Fruit fly (Drosophila melanogaster): ENCODE results near the gene ome.
A peak's percentile ranks its signal among the peaks of the same experiment; 100 is the strongest.

The ome gene

DNA sequence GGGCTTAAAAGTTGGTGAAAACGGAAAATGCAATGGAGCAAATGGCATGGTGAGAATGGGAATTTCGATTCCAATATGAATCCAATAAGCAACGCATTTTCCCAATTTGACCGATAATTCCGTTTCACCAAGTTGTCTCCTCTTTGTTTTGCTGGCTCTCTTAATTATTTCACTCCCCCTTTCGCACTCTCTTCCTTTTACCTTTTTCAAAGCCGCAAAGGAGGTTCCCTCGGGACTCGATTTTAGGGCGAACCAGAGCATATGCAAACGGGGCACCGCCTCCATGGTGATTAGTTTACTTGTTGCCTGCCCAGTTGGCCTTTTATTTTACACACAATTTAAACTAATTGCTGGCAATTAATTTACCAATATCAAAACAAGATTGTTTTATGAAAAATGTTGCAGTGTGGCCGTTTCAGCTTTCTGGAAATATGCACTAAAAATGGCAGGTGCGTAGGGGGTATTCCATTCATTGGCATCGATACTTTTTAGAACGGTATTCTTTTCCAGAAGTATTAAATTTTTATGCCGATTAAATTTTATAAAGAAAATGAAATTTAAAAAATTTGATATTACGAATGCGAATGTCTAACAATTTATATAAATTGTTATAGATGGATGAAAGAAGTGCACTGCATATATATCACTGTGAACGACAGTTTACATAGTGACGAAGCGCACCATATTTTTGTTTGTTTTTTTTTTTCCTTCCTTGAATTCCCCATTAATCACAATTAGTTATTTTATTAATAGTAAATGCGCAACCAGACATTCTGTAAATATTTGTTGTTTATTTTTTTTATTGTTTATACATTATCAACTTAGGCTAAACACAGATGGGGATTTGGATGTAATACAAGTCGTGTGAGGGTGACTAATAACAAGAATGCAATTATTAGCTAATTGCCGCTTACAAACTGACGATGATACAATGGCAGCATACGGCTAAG lies 103.3 kb downstream of the ome start, which contains the start of gene mop (continued):
- TF ChIP-seq da (GFP tag; optimal IDR thresholded peaks at IDR 0.05) (no peak), CG9437 (GFP tag; optimal IDR thresholded peaks at IDR 0.05) (peak; percentile 6), gem (tag; optimal IDR thresholded peaks at IDR 0.05) (no peak), Oaz (GFP tag; IDR thresholded peaks at IDR 0.05) (no peak), CG34224 (GFP tag; IDR thresholded peaks at IDR 0.05; ENCODE audit: partially characterized antibody) (no peak), CHES-1-like (GFP tag; optimal IDR thresholded peaks at IDR 0.05) (no peak), schlank (tag; optimal IDR thresholded peaks at IDR 0.05) (no peak), CG31224 (GFP tag; IDR thresholded peaks at IDR 0.05) (peak; percentile 27; the same call in 1 of the 2 replicates), CG12071 (GFP tag; optimal IDR thresholded peaks at IDR 0.05) (no peak), CG7271 (tag; optimal IDR thresholded peaks at IDR 0.05) (no peak), Trl (optimal IDR thresholded peaks at IDR 0.05) (peak; percentile 57 to 59), Trl (GFP tag; optimal IDR thresholded peaks at IDR 0.05) (no peak), MESR4 (GFP tag; optimal IDR thresholded peaks at IDR 0.05) (peak; percentile 93), Nf-YA (GFP tag; IDR thresholded peaks at IDR 0.05) (0 out of 2 replicates have a peak, but pooled peaks have one; percentile 9), CG11560 (tag; IDR thresholded peaks at IDR 0.05) (no peak), ab (GFP tag; optimal IDR thresholded peaks at IDR 0.05) (no peak), CG4854 (GFP tag; optimal IDR thresholded peaks at IDR 0.05) (no peak), CG11247 (GFP tag; IDR thresholded peaks at IDR 0.05) (0 out of 2 replicates have a peak, but pooled peaks have one; percentile 37), CG8388 (GFP tag; optimal IDR thresholded peaks at IDR 0.05) (peak; percentile 10), Dref (GFP tag; IDR thresholded peaks at IDR 0.05) (no peak), Xbp1 (GFP tag; optimal IDR thresholded peaks at IDR 0.05) (peak; percentile 28), CG17802 (tag; optimal IDR thresholded peaks at IDR 0.05) (no peak), CG15601 (tag; optimal IDR thresholded peaks at IDR 0.05) (no peak), CG42726 (GFP tag; IDR thresholded peaks at IDR 0.05; ENCODE audit: partially characterized antibody) (no peak), GATAe (GFP tag; conservative IDR thresholded peaks at IDR 0.05) (no peak), NC2β (GFP tag; optimal IDR thresholded peaks at IDR 0.05) (no peak), Hr78 (GFP tag; optimal IDR thresholded peaks at IDR 0.05) (no peak), CG4707 (GFP tag; optimal IDR thresholded peaks at IDR 0.05) (no peak), dmrt99B (tag; optimal IDR thresholded peaks at IDR 0.05) (no peak), az2 (GFP tag; optimal IDR thresholded peaks at IDR 0.05) (peak; percentile 32), CG16779 (GFP tag; IDR thresholded peaks at IDR 0.05) (no peak), CG14965 (GFP tag; optimal IDR thresholded peaks at IDR 0.05; ENCODE audit: borderline replicate concordance) (no peak), sisA (GFP tag; IDR thresholded peaks at IDR 0.05) (peak; percentile 37), ro (GFP tag; IDR thresholded peaks at IDR 0.05) (no peak), CG6654 (GFP tag; optimal IDR thresholded peaks at IDR 0.05) (no peak), cwo (GFP tag; optimal IDR thresholded peaks at IDR 0.05) (no peak), CG30403 (GFP tag; optimal IDR thresholded peaks at IDR 0.05) (peak; percentile 46), ase (GFP tag; IDR thresholded peaks at IDR 0.05) (peak; percentile 34; the same call in 1 of the 3 replicates), zf30C (GFP tag; optimal IDR thresholded peaks at IDR 0.05) (no peak), CG12744 (GFP tag; optimal IDR thresholded peaks at IDR 0.05) (no peak), Hr3 (GFP tag; optimal IDR thresholded peaks at IDR 0.05) (peak; percentile 33), nmo (GFP tag; optimal IDR thresholded peaks at IDR 0.05) (peak; percentile 61), CG4730 (GFP tag; IDR thresholded peaks at IDR 0.05) (no peak), CG2712 (tag; optimal IDR thresholded peaks at IDR 0.05) (no peak), CG15073 (GFP tag; optimal IDR thresholded peaks at IDR 0.05) (no peak), CG11456 (GFP tag; IDR thresholded peaks at IDR 0.05) (0 out of 3 replicates have a peak, but pooled peaks have one; percentile 55), CG1024 (GFP tag; IDR thresholded peaks at IDR 0.05) (no peak), caup (GFP tag; optimal IDR thresholded peaks at IDR 0.05; ENCODE audit: severe bottlenecking) (peak; percentile 4)

Data from whole organism, embryonic.